Fruit fly (Drosophila melanogaster) whole organism, embryonic: ENCODE data around the gene CG43273.

Source experiments
- Asciz ChIP-seq: fragments of 200-800 bp; sonication (Bioruptor generic); optimal IDR thresholded peaks from 2 replicates; lab custom pipeline; 2017; ENCODE audit warnings: missing biosample characterization, mild to moderate bottlenecking, missing genetic modification characterization, missing genetic modification reagents
- Blimp-1 ChIP-seq: fragments of 200-800 bp; sonication (Bioruptor generic); optimal IDR thresholded peaks from 3 replicates; lab custom pipeline; 2018; ENCODE audit warnings: missing biosample characterization, missing genetic modification characterization, mild to moderate bottlenecking, moderate library complexity, missing genetic modification reagents
- CG10267 ChIP-seq: fragments of 200-800 bp; sonication (Bioruptor generic); optimal IDR thresholded peaks from 2 replicates; lab custom pipeline; 2018; ENCODE audit warnings: missing biosample characterization, mild to moderate bottlenecking, missing genetic modification characterization, moderate library complexity
- CG10959 ChIP-seq: fragments of 200-800 bp; sonication (Bioruptor generic); IDR thresholded peaks from 2 replicates; pipeline ENCODE4 v1.3.6; 2022; ENCODE audit warnings: missing biosample characterization, missing genetic modification characterization
- CG12942 ChIP-seq: fragments of 200-800 bp; sonication (Bioruptor generic); optimal IDR thresholded peaks from 3 replicates; lab custom pipeline; 2016; ENCODE audit warnings: missing biosample characterization, missing genetic modification characterization
- CG13624 ChIP-seq: fragments of 200-800 bp; sonication (Bioruptor generic); optimal IDR thresholded peaks from 2 replicates; lab custom pipeline; 2016; ENCODE audit warnings: missing biosample characterization, missing genetic modification characterization
- CG1602 ChIP-seq: fragments of 200-800 bp; sonication (Bioruptor generic); optimal IDR thresholded peaks from 3 replicates; lab custom pipeline; 2016; ENCODE audit warnings: missing biosample characterization, missing genetic modification characterization
- CG1792 ChIP-seq: fragments of 200-800 bp; sonication (Bioruptor generic); optimal IDR thresholded peaks from 2 replicates; lab custom pipeline; 2016; ENCODE audit warnings: missing biosample characterization, missing genetic modification characterization
- CG18599 ChIP-seq: fragments of 200-800 bp; sonication (Bioruptor generic); optimal IDR thresholded peaks from 3 replicates; lab custom pipeline; 2017; ENCODE audit warnings: missing biosample characterization, missing genetic modification characterization, mild to moderate bottlenecking, moderate library complexity, missing genetic modification reagents
- CG2129 ChIP-seq: fragments of 200-800 bp; sonication (Bioruptor generic); IDR thresholded peaks from 2 replicates; pipeline ENCODE4 v1.3.6; 2022; ENCODE audit warnings: missing biosample characterization, missing genetic modification characterization; ENCODE audit not compliant: partially characterized antibody
- CG2712 ChIP-seq: fragments of 200-800 bp; optimal IDR thresholded peaks from 3 replicates; lab custom pipeline; 2019; ENCODE audit warnings: missing biosample characterization, mild to moderate bottlenecking, missing genetic modification characterization, moderate library complexity
- CG31441 ChIP-seq: fragments of 200-800 bp; sonication (Bioruptor generic); IDR thresholded peaks from 2 replicates; pipeline ENCODE4 v1.3.6; 2022; ENCODE audit warnings: missing biosample characterization, missing genetic modification characterization
- CG3995 ChIP-seq: fragments of 200-800 bp; sonication (Bioruptor generic); optimal IDR thresholded peaks from 3 replicates; lab custom pipeline; 2016; ENCODE audit warnings: missing biosample characterization, missing genetic modification characterization
- CG7839 ChIP-seq: fragments of 200-800 bp; sonication (Bioruptor generic); optimal IDR thresholded peaks from 3 replicates; lab custom pipeline; 2018; ENCODE audit warnings: missing biosample characterization, mild to moderate bottlenecking, missing genetic modification characterization, moderate library complexity
- CkIIα-i1 ChIP-seq: fragments of 200-800 bp; sonication (Bioruptor generic); IDR thresholded peaks from 2 replicates; pipeline ENCODE4 v1.3.6; 2022; ENCODE audit warnings: missing biosample characterization, missing genetic modification characterization
- Deaf1 ChIP-seq: fragments of 200-800 bp; optimal IDR thresholded peaks from 3 replicates; lab custom pipeline; 2019; ENCODE audit warnings: missing biosample characterization, mild to moderate bottlenecking, missing genetic modification characterization, moderate library complexity
- Dip2 ChIP-seq: fragments of 200-800 bp; sonication (Bioruptor generic); IDR thresholded peaks from 2 replicates; pipeline ENCODE4 v1.3.6; 2022; ENCODE audit warnings: missing biosample characterization, missing genetic modification characterization
- Dll ChIP-seq: fragments of 200-800 bp; sonication (Bioruptor generic); IDR thresholded peaks from 4 replicates; pipeline ENCODE4 v1.3.6; 2022; ENCODE audit warnings: missing biosample characterization, missing genetic modification characterization; ENCODE audit not compliant: partially characterized antibody
- Fer1 ChIP-seq: fragments of 200-800 bp; sonication (Bioruptor generic); optimal IDR thresholded peaks from 2 replicates; lab custom pipeline; 2017; ENCODE audit warnings: missing biosample characterization, mild to moderate bottlenecking, missing genetic modification characterization
- Fer2 ChIP-seq: fragments of 200-800 bp; sonication (Bioruptor generic); optimal IDR thresholded peaks from 2 replicates; lab custom pipeline; 2018; ENCODE audit warnings: missing biosample characterization, mild to moderate bottlenecking, missing genetic modification characterization, moderate library complexity
- Hr3 ChIP-seq: fragments of 200-800 bp; sonication (Bioruptor generic); optimal IDR thresholded peaks from 3 replicates; lab custom pipeline; 2016; ENCODE audit warnings: missing biosample characterization, missing genetic modification characterization
- Hsf ChIP-seq: fragments of 200-800 bp; sonication (Bioruptor generic); optimal IDR thresholded peaks from 3 replicates; lab custom pipeline; 2016; ENCODE audit warnings: missing biosample characterization, missing genetic modification characterization
- Kr ChIP-seq: fragments of 200-800 bp; sonication (Bioruptor generic); optimal IDR thresholded peaks from 2 replicates; lab custom pipeline; 2017; ENCODE audit warnings: missing biosample characterization, mild to moderate bottlenecking, missing genetic modification characterization
- Meics ChIP-seq: fragments of 200-800 bp; sonication (Bioruptor generic); optimal IDR thresholded peaks from 2 replicates; lab custom pipeline; 2017; ENCODE audit warnings: missing biosample characterization, mild to moderate bottlenecking, missing genetic modification characterization
- NFAT ChIP-seq: fragments of 200-800 bp; sonication (Bioruptor generic); IDR thresholded peaks from 2 replicates; pipeline ENCODE4 v1.3.6; 2022; ENCODE audit warnings: missing biosample characterization, missing genetic modification characterization
- Nf-YA ChIP-seq: fragments of 200-800 bp; sonication (Bioruptor generic); IDR thresholded peaks from 2 replicates; pipeline ENCODE4 v1.3.6; 2022; ENCODE audit warnings: missing biosample characterization, missing genetic modification characterization
- NfI ChIP-seq: fragments of 200-800 bp; sonication (Bioruptor generic); optimal IDR thresholded peaks from 3 replicates; lab custom pipeline; 2018; ENCODE audit warnings: missing biosample characterization, mild to moderate bottlenecking, missing genetic modification characterization, moderate library complexity
- Oaz ChIP-seq: fragments of 200-800 bp; sonication (Bioruptor generic); IDR thresholded peaks from 2 replicates; pipeline ENCODE4 v1.3.6; 2022; ENCODE audit warnings: missing biosample characterization, missing genetic modification characterization
- Ptx1 ChIP-seq: fragments of 200-800 bp; sonication (Bioruptor generic); IDR thresholded peaks from 2 replicates; pipeline ENCODE4 v1.3.6; 2022; ENCODE audit warnings: missing biosample characterization, missing genetic modification characterization
- Spps ChIP-seq: fragments of 200-800 bp; sonication (Bioruptor generic); optimal IDR thresholded peaks from 2 replicates; lab custom pipeline; 2018; ENCODE audit warnings: missing biosample characterization, mild to moderate bottlenecking, missing genetic modification characterization
- Sry-δ ChIP-seq: fragments of 200-800 bp; sonication (Bioruptor generic); optimal IDR thresholded peaks from 2 replicates; lab custom pipeline; 2016; ENCODE audit warnings: missing biosample characterization, missing genetic modification characterization
- Xrp1 ChIP-seq: fragments of 200-800 bp; sonication (Bioruptor generic); IDR thresholded peaks from 2 replicates; pipeline ENCODE4 v1.3.6; 2022; ENCODE audit warnings: missing biosample characterization, missing genetic modification characterization
- ab ChIP-seq: fragments of 200-800 bp; sonication (Bioruptor generic); optimal IDR thresholded peaks from 2 replicates; lab custom pipeline; 2016; ENCODE audit warnings: missing biosample characterization, missing genetic modification characterization
- amos ChIP-seq: fragments of 200-800 bp; sonication (Bioruptor generic); IDR thresholded peaks from 2 replicates; pipeline ENCODE4 v1.3.6; 2022; ENCODE audit warnings: missing biosample characterization, missing genetic modification characterization; ENCODE audit not compliant: partially characterized antibody
- aop ChIP-seq: fragments of 200-800 bp; sonication (Bioruptor generic); IDR thresholded peaks from 2 replicates; pipeline ENCODE4 v1.3.6; 2022; ENCODE audit warnings: missing biosample characterization, missing genetic modification characterization
- az2 ChIP-seq: fragments of 200-800 bp; sonication (Bioruptor generic); optimal IDR thresholded peaks from 3 replicates; lab custom pipeline; 2016; ENCODE audit warnings: missing biosample characterization, missing genetic modification characterization
- chif ChIP-seq, 2 experiments: fragments of 200-800 bp; sonication (Bioruptor generic); optimal IDR thresholded peaks; 3 replicates each; lab custom pipeline; 2016; ENCODE audit warnings: missing biosample characterization in 2 of 2, missing genetic modification characterization in 2 of 2
- esg ChIP-seq: fragments of 200-800 bp; sonication (Bioruptor generic); conservative IDR thresholded peaks from 2 replicates; pipeline ENCODE4 v1.3.6; 2022; ENCODE audit warnings: missing biosample characterization, missing genetic modification characterization
- ind ChIP-seq: fragments of 200-800 bp; sonication (Bioruptor generic); optimal IDR thresholded peaks from 3 replicates; lab custom pipeline; 2016; ENCODE audit warnings: missing biosample characterization, missing genetic modification characterization
- insv ChIP-seq, 2 experiments: fragments of 200-800 bp; sonication (Bioruptor generic); optimal IDR thresholded peaks; 3 replicates each; lab custom pipeline; 2016 to 2018; ENCODE audit warnings: missing biosample characterization in 2 of 2, missing genetic modification characterization in 2 of 2
- kay ChIP-seq: fragments of 200-800 bp; sonication (Bioruptor generic); optimal IDR thresholded peaks from 2 replicates; lab custom pipeline; 2016; ENCODE audit warnings: missing biosample characterization, missing genetic modification characterization
- knrl ChIP-seq: fragments of 200-800 bp; sonication (Bioruptor generic); IDR thresholded peaks from 3 replicates; pipeline ENCODE4 v1.3.6; 2022; ENCODE audit warnings: missing biosample characterization, missing genetic modification characterization; ENCODE audit not compliant: partially characterized antibody
- maf-S ChIP-seq: fragments of 200-800 bp; sonication (Bioruptor generic); optimal IDR thresholded peaks from 2 replicates; lab custom pipeline; 2016; ENCODE audit warnings: missing biosample characterization, missing genetic modification characterization
- nerfin-1 ChIP-seq: fragments of 200-800 bp; sonication (Bioruptor generic); optimal IDR thresholded peaks from 3 replicates; lab custom pipeline; 2019; ENCODE audit warnings: missing biosample characterization, mild to moderate bottlenecking, missing genetic modification characterization, moderate library complexity
- phol ChIP-seq: fragments of 200-800 bp; sonication (Bioruptor generic); optimal IDR thresholded peaks from 3 replicates; lab custom pipeline; 2018; ENCODE audit warnings: missing biosample characterization, mild to moderate bottlenecking, missing genetic modification characterization, moderate library complexity
- pnt ChIP-seq: fragments of 200-800 bp; sonication (Bioruptor generic); optimal IDR thresholded peaks from 3 replicates; lab custom pipeline; 2016; ENCODE audit warnings: missing biosample characterization, missing genetic modification characterization
- shn ChIP-seq: fragments of 200-800 bp; sonication (Bioruptor generic); optimal IDR thresholded peaks from 3 replicates; lab custom pipeline; 2016; ENCODE audit warnings: missing biosample characterization, missing genetic modification characterization
- so ChIP-seq: fragments of 200-800 bp; sonication (Bioruptor generic); IDR thresholded peaks from 3 replicates; pipeline ENCODE4 v1.3.6; 2022; ENCODE audit warnings: missing biosample characterization, missing genetic modification characterization
- stwl ChIP-seq: fragments of 200-800 bp; sonication (Bioruptor generic); optimal IDR thresholded peaks from 3 replicates; lab custom pipeline; 2018; ENCODE audit warnings: missing biosample characterization, mild to moderate bottlenecking, missing genetic modification characterization, moderate library complexity
- tio ChIP-seq: fragments of 200-800 bp; sonication (Bioruptor generic); optimal IDR thresholded peaks from 2 replicates; lab custom pipeline; 2017; ENCODE audit warnings: missing biosample characterization, missing genetic modification characterization, inconsistent platforms
- wor ChIP-seq: fragments of 200-800 bp; sonication (Bioruptor generic); IDR thresholded peaks from 2 replicates; pipeline ENCODE4 v1.3.6; 2022; ENCODE audit warnings: missing biosample characterization, missing genetic modification characterization
- yki ChIP-seq: fragments of >200 bp; optimal IDR thresholded peaks from 3 replicates; lab custom pipeline; 2018

The CG43273 gene

DNA sequence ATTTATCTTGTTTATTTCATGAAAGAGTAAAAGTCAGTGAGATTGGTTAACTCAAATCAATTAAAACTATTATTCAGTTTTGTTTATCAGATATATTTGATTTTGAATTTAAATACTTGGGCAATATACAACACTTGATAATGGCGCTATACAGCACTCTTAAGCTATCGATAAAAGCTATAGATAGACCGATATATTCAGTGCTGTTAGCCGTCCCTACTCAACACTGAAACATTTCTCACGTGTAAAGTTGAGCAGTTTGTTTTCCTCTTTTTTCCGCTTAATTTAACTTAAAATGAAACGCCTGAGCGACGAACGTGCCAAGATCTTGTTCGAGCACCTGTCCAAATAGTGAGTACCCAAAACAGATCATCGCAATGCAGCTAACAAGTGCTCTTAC, 20.3 kb downstream of the CG43273 start, which contains the start of gene CG7006 (continued):
- TF ChIP-seq Sry-δ (GFP tag; lab: Kevin White, UChicago) = peak; percentile 76
- peak; percentile 48 for TF ChIP-seq Fer2 (tag; lab: Kevin White, UChicago)
- peak; percentile 18 for TF ChIP-seq nerfin-1
- peak; percentile 80 for TF ChIP-seq Dll (GFP tag; lab: Robert Waterston, UW)
- TF ChIP-seq Hsf (GFP tag; lab: Kevin White, UChicago) = peak; percentile 74
- TF ChIP-seq CG10959 (GFP tag; lab: Robert Waterston, UW) = no peak; the same call in 1 of the 2 replicates
- TF ChIP-seq so = no peak
- no peak for TF ChIP-seq Blimp-1
- TF ChIP-seq kay = peak; percentile 69
- TF ChIP-seq CG12942 = peak; percentile 78
- TF ChIP-seq Kr (GFP tag; lab: Kevin White, UChicago) = no peak
- TF ChIP-seq amos (GFP tag; lab: Robert Waterston, UW) = peak; percentile 85
- peak; percentile 79 for TF ChIP-seq Xrp1 (GFP tag; lab: Robert Waterston, UW)
- TF ChIP-seq esg (GFP tag; lab: Robert Waterston, UW) = no peak
- peak; percentile 82 for TF ChIP-seq shn (GFP tag; lab: Kevin White, UChicago)
- TF ChIP-seq phol (tag; lab: Kevin White, UChicago) = peak; percentile 69
- no peak for TF ChIP-seq CG7839 (tag; lab: Kevin White, UChicago)
- no peak for TF ChIP-seq Asciz (GFP tag; lab: Kevin White, UChicago)
- TF ChIP-seq az2 (GFP tag; lab: Kevin White, UChicago) = peak; percentile 45
- TF ChIP-seq CG31441 (GFP tag; lab: Robert Waterston, UW) = no peak; the same call in 1 of the 2 replicates
- TF ChIP-seq ind (GFP tag; lab: Kevin White, UChicago) = peak; percentile 78
- TF ChIP-seq Hr3 = peak; percentile 62
- TF ChIP-seq Dip2 (GFP tag; lab: Robert Waterston, UW) = no peak
- TF ChIP-seq insv (GFP tag; optimal IDR thresholded peaks at IDR 0.05; lab: Kevin White, UChicago) = peak in 1 of 2 experiments; percentile 13
- TF ChIP-seq Nf-YA (GFP tag; lab: Robert Waterston, UW) = no peak
- no peak for TF ChIP-seq Deaf1 (tag; lab: Kevin White, UChicago)
- TF ChIP-seq CG1792 (GFP tag; lab: Kevin White, UChicago) = peak; percentile 72
- no peak for TF ChIP-seq wor (GFP tag; lab: Robert Waterston, UW)
- no peak for TF ChIP-seq CG2712 (tag; lab: Kevin White, UChicago)
- TF ChIP-seq Fer1 (GFP tag; lab: Kevin White, UChicago) = no peak
- TF ChIP-seq pnt (GFP tag; lab: Kevin White, UChicago) = peak; percentile 58
- peak; percentile 64 for TF ChIP-seq Ptx1 (GFP tag; lab: Robert Waterston, UW)
- peak; percentile 95 for TF ChIP-seq stwl (tag; lab: Kevin White, UChicago)
- no peak for TF ChIP-seq CkIIα-i1
- peak; percentile 16 for TF ChIP-seq ab (GFP tag; lab: Kevin White, UChicago)
- peak; percentile 78 for TF ChIP-seq knrl (GFP tag; lab: Robert Waterston, UW)
- TF ChIP-seq NFAT (GFP tag; lab: Robert Waterston, UW) = peak; percentile 94
- no peak for TF ChIP-seq yki
- peak; percentile 54 for TF ChIP-seq Meics
- peak; percentile 100 for TF ChIP-seq CG10267 (tag; lab: Kevin White, UChicago)
- peak; percentile 56 for TF ChIP-seq CG1602 (GFP tag; lab: Kevin White, UChicago)
- peak; percentile 56 for TF ChIP-seq CG3995 (GFP tag; lab: Kevin White, UChicago)
- TF ChIP-seq Oaz (GFP tag; lab: Robert Waterston, UW) = no peak
- peak; percentile 84 for TF ChIP-seq maf-S
- TF ChIP-seq CG13624 (GFP tag; lab: Kevin White, UChicago) = peak; percentile 90
- TF ChIP-seq Spps (tag; lab: Kevin White, UChicago) = no peak
- TF ChIP-seq aop (GFP tag; lab: Robert Waterston, UW) = 0 out of 2 replicates have a peak, but pooled peaks have one; percentile 28
- TF ChIP-seq CG18599 = no peak
- 0 out of 2 replicates have a peak, but pooled peaks have one; percentile 16 for TF ChIP-seq CG2129 (GFP tag; lab: Robert Waterston, UW)
- TF ChIP-seq tio = no peak
- TF ChIP-seq NfI (GFP tag; lab: Kevin White, UChicago) = peak; percentile 77
- peak; percentile 70 to 72 for TF ChIP-seq chif (GFP tag; optimal IDR thresholded peaks at IDR 0.05; lab: Kevin White, UChicago)
